Worm (Caenorhabditis elegans) whole organism, young adult: ENCODE data around the gene nimk-1.

ENCODE experiments used
- B0019.2 ChIP-seq: fragments of 200-800 bp; sonication (Bioruptor generic); conservative IDR thresholded peaks from 2 replicates; pipeline ENCODE4 v1.3.6; 2022; ENCODE audit warnings: missing genetic modification reagents, missing genetic modification characterization, missing compliant biosample characterization
- B0035.1 ChIP-seq: sonication (generic microtip); optimal IDR thresholded peaks from 2 replicates; lab custom pipeline; 2016; ENCODE audit warnings: missing genetic modification characterization, mild to moderate bottlenecking, missing compliant biosample characterization, missing genotype, missing genetic modification reagents
- B0261.1 ChIP-seq: sonication (generic microtip); optimal IDR thresholded peaks from 2 replicates; lab custom pipeline; 2016; ENCODE audit warnings: mild to moderate bottlenecking, missing genetic modification characterization, moderate library complexity, missing compliant biosample characterization
- B0336.3 ChIP-seq: fragments of 200-800 bp; sonication (Bioruptor generic); IDR thresholded peaks from 2 replicates; pipeline ENCODE4 v1.3.6; 2022; ENCODE audit warnings: missing genetic modification characterization, missing compliant biosample characterization
- C17E4.6 ChIP-seq: fragments of 200-800 bp; sonication (Bioruptor generic); IDR thresholded peaks from 2 replicates; pipeline ENCODE4 v1.3.6; 2022; ENCODE audit warnings: missing genetic modification reagents, missing genetic modification characterization, missing compliant biosample characterization
- F22D6.2 ChIP-seq: sonication (generic microtip); optimal IDR thresholded peaks from 2 replicates; lab custom pipeline; 2016; ENCODE audit warnings: mild to moderate bottlenecking, missing genetic modification characterization, missing compliant biosample characterization
- F23B12.7 ChIP-seq: sonication (generic microtip); optimal IDR thresholded peaks from 2 replicates; lab custom pipeline; 2017; ENCODE audit warnings: missing genetic modification characterization, mild to moderate bottlenecking, missing compliant biosample characterization, antibody characterized with exemption, moderate library complexity; ENCODE audit not compliant: insufficient read depth
- F57A8.1 ChIP-seq: fragments of 200-800 bp; sonication (Bioruptor generic); optimal IDR thresholded peaks from 2 replicates; lab custom pipeline; 2018; ENCODE audit warnings: mild to moderate bottlenecking, missing genetic modification characterization, moderate library complexity, missing compliant biosample characterization
- K12H6.12 ChIP-seq: fragments of 200-800 bp; sonication (Bioruptor generic); optimal IDR thresholded peaks from 2 replicates; lab custom pipeline; 2018; ENCODE audit warnings: mild to moderate bottlenecking, missing genetic modification characterization, missing compliant biosample characterization
- T07F8.4 ChIP-seq: sonication (generic microtip); optimal IDR thresholded peaks from 2 replicates; lab custom pipeline; 2016; ENCODE audit warnings: mild to moderate bottlenecking, missing genetic modification characterization, moderate library complexity, missing compliant biosample characterization
- Y53F4B.3 ChIP-seq: fragments of 200-800 bp; sonication (Bioruptor generic); IDR thresholded peaks from 2 replicates; pipeline ENCODE4 v1.3.6; 2022; ENCODE audit warnings: missing genetic modification reagents, missing genetic modification characterization, missing compliant biosample characterization
- Y53G8AR.9 ChIP-seq: fragments of 200-800 bp; sonication (Bioruptor generic); conservative IDR thresholded peaks from 2 replicates; pipeline ENCODE4 v1.3.6; 2022; ENCODE audit warnings: missing genetic modification reagents, missing genetic modification characterization, missing compliant biosample characterization
- Y56A3A.18 ChIP-seq: fragments of 200-800 bp; sonication (Bioruptor generic); IDR thresholded peaks from 2 replicates; pipeline ENCODE4 v1.3.6; 2022; ENCODE audit warnings: missing genetic modification reagents, missing genetic modification characterization, missing compliant biosample characterization
- ZK185.1 ChIP-seq: sonication (generic microtip); optimal IDR thresholded peaks from 2 replicates; lab custom pipeline; 2016; ENCODE audit warnings: mild to moderate bottlenecking, missing genetic modification characterization, missing compliant biosample characterization; ENCODE audit not compliant: poor library complexity, severe bottlenecking
- akir-1 ChIP-seq: fragments of 200-800 bp; sonication (Bioruptor generic); optimal IDR thresholded peaks from 2 replicates; lab custom pipeline; 2018; ENCODE audit warnings: mild to moderate bottlenecking, missing genetic modification characterization, moderate library complexity, missing compliant biosample characterization
- aptf-3 ChIP-seq: fragments of 200-800 bp; sonication (Bioruptor generic); IDR thresholded peaks from 2 replicates; pipeline ENCODE4 v1.3.6; 2022; ENCODE audit warnings: missing genetic modification characterization, missing compliant biosample characterization
- attf-3 ChIP-seq: fragments of 200-800 bp; sonication (Bioruptor generic); conservative IDR thresholded peaks from 2 replicates; pipeline ENCODE4 v1.3.6; 2022; ENCODE audit warnings: missing genetic modification reagents, missing genetic modification characterization, missing compliant biosample characterization
- attf-5 ChIP-seq: fragments of 200-800 bp; sonication (Bioruptor generic); optimal IDR thresholded peaks from 2 replicates; lab custom pipeline; 2018; ENCODE audit warnings: mild to moderate bottlenecking, missing genetic modification characterization, missing compliant biosample characterization
- bed-1 ChIP-seq: fragments of 200-800 bp; sonication (Bioruptor generic); IDR thresholded peaks from 2 replicates; pipeline ENCODE4 v1.3.6; 2022; ENCODE audit warnings: missing genetic modification reagents, missing genetic modification characterization, missing compliant biosample characterization
- bed-2 ChIP-seq: fragments of 200-800 bp; sonication (Bioruptor generic); IDR thresholded peaks from 2 replicates; pipeline ENCODE4 v1.3.6; 2022; ENCODE audit warnings: missing genetic modification reagents, missing genetic modification characterization, missing compliant biosample characterization
- cebp-1 ChIP-seq, 2 experiments: fragments of 200-800 bp in 1 of 2; sonication (Bioruptor generic) in 1 of 2; sonication (generic microtip) in 1 of 2; IDR thresholded peaks in 1 of 2; optimal IDR thresholded peaks in 1 of 2; 2 replicates each; pipeline versions ENCODE4 v1.3.6 to Lab custom; 2017 to 2022; ENCODE audit warnings: missing compliant biosample characterization in 2 of 2, missing genetic modification characterization in 2 of 2, mild to moderate bottlenecking in 1 of 2, missing genetic modification reagents in 1 of 2, moderate library complexity in 1 of 2
- cebp-2 ChIP-seq: fragments of 200-800 bp; sonication (Bioruptor generic); IDR thresholded peaks from 2 replicates; pipeline ENCODE4 v1.3.6; 2022; ENCODE audit warnings: missing genetic modification characterization, missing compliant biosample characterization
- ceh-40 ChIP-seq: fragments of 200-800 bp; sonication (Bioruptor generic); IDR thresholded peaks from 2 replicates; pipeline ENCODE4 v1.3.6; 2022; ENCODE audit warnings: missing genetic modification characterization, missing compliant biosample characterization
- ceh-58 ChIP-seq: fragments of 200-800 bp; sonication (Bioruptor generic); IDR thresholded peaks from 2 replicates; pipeline ENCODE4 v1.3.6; 2022; ENCODE audit warnings: missing genetic modification characterization, missing compliant biosample characterization
- ceh-79 ChIP-seq: sonication (generic microtip); optimal IDR thresholded peaks from 2 replicates; lab custom pipeline; 2017; ENCODE audit warnings: mild to moderate bottlenecking, missing genetic modification characterization, missing compliant biosample characterization
- die-1 ChIP-seq: sonication (generic microtip); optimal IDR thresholded peaks from 2 replicates; lab custom pipeline; 2016; ENCODE audit warnings: missing genotype, mild to moderate bottlenecking, missing genetic modification characterization, missing compliant biosample characterization
- dpff-1 ChIP-seq: sonication (generic microtip); optimal IDR thresholded peaks from 2 replicates; lab custom pipeline; 2017; ENCODE audit warnings: mild to moderate bottlenecking, missing genetic modification characterization, missing compliant biosample characterization
- hlh-26 ChIP-seq: fragments of 200-800 bp; sonication (Bioruptor generic); conservative IDR thresholded peaks from 2 replicates; pipeline ENCODE4 v1.3.6; 2022; ENCODE audit warnings: missing genetic modification reagents, missing genetic modification characterization, missing compliant biosample characterization
- lin-26 ChIP-seq: fragments of 200-800 bp; sonication (Bioruptor generic); IDR thresholded peaks from 2 replicates; pipeline ENCODE4 v1.3.6; 2022; ENCODE audit warnings: missing genetic modification reagents, missing genetic modification characterization, missing compliant biosample characterization
- lin-54 ChIP-seq: fragments of 200-800 bp; sonication (Bioruptor generic); optimal IDR thresholded peaks from 2 replicates; lab custom pipeline; 2018; ENCODE audit warnings: mild to moderate bottlenecking, missing genetic modification characterization, missing compliant biosample characterization
- madf-10 ChIP-seq: sonication (generic microtip); optimal IDR thresholded peaks from 2 replicates; lab custom pipeline; 2016; ENCODE audit warnings: mild to moderate bottlenecking, missing genetic modification characterization, missing compliant biosample characterization
- madf-3 ChIP-seq: fragments of 200-800 bp; sonication (Bioruptor generic); IDR thresholded peaks from 2 replicates; pipeline ENCODE4 v1.3.6; 2022; ENCODE audit warnings: missing genetic modification reagents, missing genetic modification characterization, missing compliant biosample characterization
- mes-4 ChIP-seq: sonication (generic microtip); optimal IDR thresholded peaks from 2 replicates; lab custom pipeline; 2016; ENCODE audit warnings: missing genotype, missing genetic modification characterization, missing compliant biosample characterization
- mxl-1 ChIP-seq: sonication (generic microtip); optimal IDR thresholded peaks from 2 replicates; lab custom pipeline; 2016; ENCODE audit warnings: missing genetic modification characterization, missing compliant biosample characterization
- nfyb-1 ChIP-seq: fragments of 200-800 bp; sonication (Bioruptor generic); IDR thresholded peaks from 2 replicates; pipeline ENCODE4 v1.3.6; 2022; ENCODE audit warnings: missing genetic modification reagents, missing genetic modification characterization, missing compliant biosample characterization
- nhr-179 ChIP-seq: sonication (generic microtip); optimal IDR thresholded peaks from 2 replicates; lab custom pipeline; 2016; ENCODE audit warnings: mild to moderate bottlenecking, missing genetic modification characterization, missing compliant biosample characterization
- rcor-1 ChIP-seq: fragments of 200-800 bp; sonication (Bioruptor generic); IDR thresholded peaks from 2 replicates; pipeline ENCODE4 v1.3.6; 2022; ENCODE audit warnings: missing genetic modification reagents, missing genetic modification characterization, missing compliant biosample characterization
- sdz-38 ChIP-seq: sonication (generic microtip); optimal IDR thresholded peaks from 2 replicates; lab custom pipeline; 2016; ENCODE audit warnings: missing genotype, missing genetic modification characterization, missing compliant biosample characterization
- sea-2 ChIP-seq: fragments of 200-800 bp; sonication (Bioruptor generic); IDR thresholded peaks from 2 replicates; pipeline ENCODE4 v1.3.6; 2022; ENCODE audit warnings: missing genetic modification characterization, missing compliant biosample characterization
- snpc-1.1 ChIP-seq: sonication (generic microtip); optimal IDR thresholded peaks from 2 replicates; lab custom pipeline; 2017; ENCODE audit warnings: missing genetic modification characterization, mild to moderate bottlenecking, missing compliant biosample characterization, antibody characterized with exemption, moderate library complexity, missing genotype, missing genetic modification reagents; ENCODE audit not compliant: insufficient read depth
- snpc-1.3 ChIP-seq: sonication (generic microtip); optimal IDR thresholded peaks from 2 replicates; lab custom pipeline; 2017; ENCODE audit warnings: missing genetic modification characterization, mild to moderate bottlenecking, missing compliant biosample characterization, antibody characterized with exemption, moderate library complexity, missing genotype, missing genetic modification reagents; ENCODE audit not compliant: insufficient read depth
- snpc-4 ChIP-seq, 5 experiments: fragments of 150-350 bp in 1 of 5; sonication (generic microtip) in 4 of 5; optimal IDR thresholded peaks; 2 replicates each; lab custom pipeline; 2014 to 2018; ENCODE audit warnings: missing genetic modification characterization in 5 of 5, missing biosample characterization in 3 of 5, antibody characterized with exemption in 2 of 5, mild to moderate bottlenecking in 2 of 5, missing compliant biosample characterization in 2 of 5, missing genotype in 2 of 5, moderate library complexity in 2 of 5, missing genetic modification reagents in 1 of 5
- tbp1 ChIP-seq: fragments of 200-800 bp; sonication (Bioruptor generic); optimal IDR thresholded peaks from 2 replicates; lab custom pipeline; 2018; ENCODE audit warnings: mild to moderate bottlenecking, missing genetic modification characterization, missing compliant biosample characterization
- xnd-1 ChIP-seq: sonication (generic microtip); optimal IDR thresholded peaks from 2 replicates; lab custom pipeline; 2016; ENCODE audit warnings: missing genotype, missing genetic modification reagents, missing genetic modification characterization, missing compliant biosample characterization
- ztf-28 ChIP-seq: fragments of 200-800 bp; sonication (Bioruptor generic); IDR thresholded peaks from 2 replicates; pipeline ENCODE4 v1.3.6; 2022; ENCODE audit warnings: missing genetic modification reagents, missing genetic modification characterization, missing compliant biosample characterization
- ztf-3 ChIP-seq: fragments of 200-800 bp; sonication (Bioruptor generic); optimal IDR thresholded peaks from 2 replicates; lab custom pipeline; 2018; ENCODE audit warnings: mild to moderate bottlenecking, missing genetic modification characterization, missing compliant biosample characterization
- ztf-6 ChIP-seq: fragments of 200-800 bp; sonication (Bioruptor generic); IDR thresholded peaks from 2 replicates; pipeline ENCODE4 v1.3.6; 2022; ENCODE audit warnings: missing genetic modification reagents, missing genetic modification characterization, missing compliant biosample characterization

The nimk-1 gene

ce11 chrII:12518809-12519344, 16.7 kb upstream of the nimk-1 start, which contains the start of gene srh-70:
Gene srh-70 (minus strand): TSS chrII:12518859.
- TF ChIP-seq aptf-3 (no peak), cebp-1 (GFP tag; IDR thresholded peaks at IDR 0.05; lab: Robert Waterston, UW) (no peak), cebp-1 (tag; optimal IDR thresholded peaks at IDR 0.05; lab: Kevin White, UChicago) (peak; percentile 7), lin-54 (GFP tag; lab: Kevin White, UChicago) (peak; percentile 58), akir-1 (GFP tag; lab: Kevin White, UChicago) (no peak), madf-3 (GFP tag; lab: Robert Waterston, UW) (no peak), attf-3 (GFP tag; lab: Robert Waterston, UW) (no peak), ztf-6 (GFP tag; lab: Robert Waterston, UW) (no peak), die-1 (tag; lab: Kevin White, UChicago) (no peak), B0336.3 (GFP tag; lab: Robert Waterston, UW) (peak; percentile 80), tbp1 (peak; percentile 57), bed-2 (GFP tag; lab: Robert Waterston, UW) (no peak), snpc-1.1 (tag; lab: Kevin White, UChicago) (no peak), ztf-28 (GFP tag; lab: Robert Waterston, UW) (no peak), Y53G8AR.9 (GFP tag; lab: Robert Waterston, UW) (peak; percentile 72), Y53F4B.3 (GFP tag; lab: Robert Waterston, UW) (no peak), rcor-1 (GFP tag; lab: Robert Waterston, UW) (no peak), C17E4.6 (GFP tag; lab: Robert Waterston, UW) (no peak), cebp-2 (GFP tag; lab: Robert Waterston, UW) (no peak), dpff-1 (tag; lab: Kevin White, UChicago) (no peak), mes-4 (tag; lab: Kevin White, UChicago) (no peak), F22D6.2 (tag; lab: Kevin White, UChicago) (no peak), xnd-1 (tag; lab: Kevin White, UChicago) (no peak), sdz-38 (tag; lab: Kevin White, UChicago) (no peak), hlh-26 (GFP tag; lab: Robert Waterston, UW) (no peak), snpc-4 (GFP tag; optimal IDR thresholded peaks at IDR 0.05; lab: Kevin White, UChicago) (no peak), snpc-4 (tag; optimal IDR thresholded peaks at IDR 0.05; lab: Kevin White, UChicago) (peak in 2 of 4 experiments; percentile 22 to 29), Y56A3A.18 (GFP tag; lab: Robert Waterston, UW) (0 out of 2 replicates have a peak, but pooled peaks have one; percentile 29), snpc-1.3 (no peak), madf-10 (peak; percentile 6), mxl-1 (tag; lab: Kevin White, UChicago) (no peak), attf-5 (peak; percentile 24), nfyb-1 (no peak; the same call in 1 of the 2 replicates), B0019.2 (GFP tag; lab: Robert Waterston, UW) (no peak), nhr-179 (no peak), B0261.1 (no peak), bed-1 (GFP tag; lab: Robert Waterston, UW) (no peak), ZK185.1 (tag; lab: Kevin White, UChicago) (peak; percentile 46), sea-2 (GFP tag; lab: Robert Waterston, UW) (no peak), ztf-3 (no peak), ceh-58 (no peak), B0035.1 (tag; lab: Kevin White, UChicago) (no peak), lin-26 (GFP tag; lab: Robert Waterston, UW) (no peak), ceh-79 (tag; lab: Kevin White, UChicago) (no peak), T07F8.4 (tag; lab: Kevin White, UChicago) (no peak), K12H6.12 (tag; lab: Kevin White, UChicago) (no peak), F57A8.1 (GFP tag; lab: Kevin White, UChicago) (no peak), ceh-40 (GFP tag; lab: Robert Waterston, UW) (no peak), F23B12.7 (tag; lab: Kevin White, UChicago) (peak; percentile 5)
